Fruit fly (Drosophila melanogaster): ENCODE data around the gene dsh.
A peak's percentile ranks its signal among the peaks of the same experiment; 100 is the strongest.

The dsh gene

DNA sequence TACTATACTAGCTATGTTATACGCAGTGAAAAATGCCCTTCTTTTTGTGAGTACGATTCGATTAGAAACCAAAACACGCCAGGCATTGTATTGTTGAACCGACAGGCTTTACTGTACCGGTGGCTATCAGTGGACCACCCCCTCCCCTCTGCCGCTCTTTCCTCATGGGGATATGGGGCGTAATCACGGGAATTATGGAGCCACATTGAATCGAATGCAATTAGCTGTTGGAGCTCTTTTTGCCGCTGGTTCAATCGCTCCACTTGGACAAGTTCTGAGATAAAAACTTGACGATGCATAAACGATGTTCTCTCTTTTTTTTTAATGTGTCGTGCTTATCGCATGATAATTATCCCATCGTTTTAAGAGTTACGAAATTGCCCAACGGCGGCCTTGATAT is 13.5 kb upstream of the dsh start:
- TF ChIP-seq ttk (optimal IDR thresholded peaks at IDR 0.05) (no peak), h (optimal IDR thresholded peaks at IDR 0.05) (no peak), Sin3A (optimal IDR thresholded peaks at IDR 0.05) (no peak), insv (optimal IDR thresholded peaks at IDR 0.05) (no peak), psq (optimal IDR thresholded peaks at IDR 0.05) (no peak), Myc (optimal IDR thresholded peaks at IDR 0.05) (no peak)

DNA sequence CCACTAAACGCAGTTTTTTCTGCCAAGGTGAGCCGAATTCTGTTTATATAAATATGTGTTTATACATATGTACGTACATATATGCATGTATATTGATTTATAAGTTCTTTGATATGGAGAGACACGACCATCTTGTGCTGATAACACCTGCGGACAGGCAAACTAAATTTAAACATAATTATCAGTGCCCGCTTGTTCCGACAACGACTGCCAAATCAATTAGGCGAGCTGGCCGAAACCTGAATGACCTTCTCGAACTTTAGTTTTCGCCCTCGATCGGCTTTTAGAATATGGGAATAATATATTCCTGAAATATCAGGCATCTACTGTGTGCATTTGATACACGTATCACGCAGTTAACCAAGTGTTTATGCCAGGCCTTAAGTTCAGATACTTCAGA is 12.9 kb upstream of the dsh start:
- TF ChIP-seq psq (optimal IDR thresholded peaks at IDR 0.05) (no peak), Myc (optimal IDR thresholded peaks at IDR 0.05) (no peak), h (optimal IDR thresholded peaks at IDR 0.05) (no peak), ttk (optimal IDR thresholded peaks at IDR 0.05) (no peak)

DNA sequence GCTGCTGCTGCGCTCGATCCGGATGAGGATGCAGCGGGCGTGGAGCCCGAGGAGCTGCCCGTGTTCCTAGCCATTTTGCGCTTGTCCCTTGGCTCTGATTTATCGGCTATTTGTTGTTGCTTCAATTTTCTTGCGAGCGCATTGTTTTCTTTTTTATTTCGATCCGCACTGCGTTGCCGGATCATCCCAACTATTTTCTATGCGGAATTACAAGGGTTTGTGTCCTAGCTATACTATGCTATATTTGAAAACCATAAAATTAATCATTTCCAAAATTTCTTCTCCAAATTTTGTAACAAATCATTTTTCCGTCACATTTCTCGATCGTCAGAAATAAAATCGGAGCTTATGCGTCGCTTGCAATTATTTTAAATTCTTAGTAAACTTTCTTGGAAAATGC is 7.9 kb upstream of the dsh start, which contains the start of the genes GCS1 and CG11756:
TSS of gene GCS1 (minus strand) at position 193 of the 400 bp plus-strand sequence.
TSS of gene CG11756 (plus strand) at position 312 of the 400 bp plus-strand sequence.
- TF ChIP-seq Myc (optimal IDR thresholded peaks at IDR 0.05) (no peak), ttk (optimal IDR thresholded peaks at IDR 0.05) (no peak), insv (optimal IDR thresholded peaks at IDR 0.05) (no peak), psq (optimal IDR thresholded peaks at IDR 0.05) (no peak), h (optimal IDR thresholded peaks at IDR 0.05) (no peak), Sin3A (optimal IDR thresholded peaks at IDR 0.05) (no peak)

DNA sequence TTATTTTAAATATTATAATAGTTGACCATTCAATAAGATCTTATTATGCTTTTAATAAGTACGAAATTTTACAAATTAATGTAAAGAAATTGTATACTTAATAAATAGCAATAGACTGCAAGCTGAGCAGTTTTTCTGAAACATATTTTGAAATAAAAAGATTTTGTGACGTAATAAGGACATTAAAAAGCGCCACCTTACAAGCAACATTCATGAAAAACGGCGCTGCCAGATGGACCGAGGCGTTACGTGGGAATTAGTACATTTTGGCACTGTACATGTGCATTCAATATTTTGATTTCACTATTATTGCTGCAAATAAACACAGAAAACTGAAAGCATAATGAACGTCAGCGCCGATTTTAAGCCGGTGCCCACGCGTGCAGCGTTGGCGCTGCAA is 6.9 kb upstream of the dsh start, which contains the start of gene CG1738:
TSS of gene CG1738 (plus strand) at position 221 of the 400 bp plus-strand sequence.
- TF ChIP-seq h (optimal IDR thresholded peaks at IDR 0.05) (no peak), psq (optimal IDR thresholded peaks at IDR 0.05) (no peak), insv (optimal IDR thresholded peaks at IDR 0.05) (no peak), Myc (optimal IDR thresholded peaks at IDR 0.05) (no peak), Sin3A (optimal IDR thresholded peaks at IDR 0.05) (no peak), ttk (optimal IDR thresholded peaks at IDR 0.05) (no peak)

DNA sequence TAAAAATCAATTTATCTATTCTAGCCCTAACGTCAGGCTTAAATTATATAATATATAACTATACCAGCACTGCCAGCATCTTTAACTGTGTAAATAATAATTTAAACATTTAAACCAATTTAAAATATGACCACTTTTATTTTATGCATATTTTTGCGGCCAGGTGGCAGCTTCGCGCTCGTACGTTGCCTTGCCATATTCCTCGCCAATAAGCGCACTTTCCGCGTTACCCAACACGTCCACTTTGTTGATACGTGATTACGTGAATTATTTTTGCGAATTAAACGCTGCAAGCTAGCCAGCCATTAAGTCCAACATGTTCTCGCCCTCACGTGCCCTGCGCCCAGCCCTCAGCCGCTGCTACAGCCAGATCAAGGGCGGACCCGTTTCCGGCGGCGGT is 5.9 kb upstream of the dsh start, which contains the start of gene NdufV3:
TSS of gene NdufV3 (plus strand) at position 219 of the 400 bp plus-strand sequence.
- TF ChIP-seq Myc (optimal IDR thresholded peaks at IDR 0.05) = no peak
- TF ChIP-seq ttk (optimal IDR thresholded peaks at IDR 0.05) = no peak
- TF ChIP-seq insv (optimal IDR thresholded peaks at IDR 0.05) = no peak
- no peak for TF ChIP-seq h (optimal IDR thresholded peaks at IDR 0.05)
- TF ChIP-seq Sin3A (optimal IDR thresholded peaks at IDR 0.05) = no peak
- no peak for TF ChIP-seq psq (optimal IDR thresholded peaks at IDR 0.05)

dm6 chrX:11350505-11351327 is 5.0 kb upstream of the dsh start, which contains the start of gene CG1737:
Gene CG1737, plus strand, starts transcription at chrX:11350608.
- TF ChIP-seq Myc (optimal IDR thresholded peaks at IDR 0.05) = no peak
- TF ChIP-seq psq (optimal IDR thresholded peaks at IDR 0.05) = no peak
- TF ChIP-seq insv (optimal IDR thresholded peaks at IDR 0.05) = no peak
- no peak for TF ChIP-seq h (optimal IDR thresholded peaks at IDR 0.05)
- no peak for TF ChIP-seq ttk (optimal IDR thresholded peaks at IDR 0.05)
- TF ChIP-seq Sin3A (optimal IDR thresholded peaks at IDR 0.05) = no peak

- TF ChIP-seq psq (optimal IDR thresholded peaks at IDR 0.05) (no peak), Sin3A (optimal IDR thresholded peaks at IDR 0.05) (no peak), ttk (optimal IDR thresholded peaks at IDR 0.05) (no peak), Myc (optimal IDR thresholded peaks at IDR 0.05) (no peak), h (optimal IDR thresholded peaks at IDR 0.05) (no peak), insv (optimal IDR thresholded peaks at IDR 0.05) (no peak)
Observed at dm6 chrX:11351351-11351750, 4.3 kb upstream of the dsh start.

DNA sequence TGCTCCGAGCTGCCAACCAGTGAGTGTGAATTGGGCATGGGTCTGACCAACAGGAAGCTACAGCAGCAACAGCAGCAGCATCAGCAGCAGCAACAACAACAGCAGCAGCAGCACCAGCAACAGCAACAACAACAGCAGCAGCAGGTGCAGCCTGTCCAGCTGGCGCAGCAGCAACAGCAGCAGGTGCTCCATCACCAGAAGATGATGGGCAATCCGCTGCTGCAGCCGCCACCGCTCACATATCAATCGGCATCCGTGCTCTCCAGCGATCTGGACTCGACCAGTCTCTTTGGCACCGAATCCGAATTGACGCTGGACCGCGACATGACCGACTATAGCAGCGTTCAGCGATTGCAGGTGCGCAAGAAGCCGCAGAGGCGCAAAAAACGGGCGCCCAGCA is 967 bp downstream of the dsh start:
- no peak for TF ChIP-seq insv (optimal IDR thresholded peaks at IDR 0.05)
- peak; percentile 64 for TF ChIP-seq ttk (optimal IDR thresholded peaks at IDR 0.05)

- TF ChIP-seq psq (optimal IDR thresholded peaks at IDR 0.05) (no peak), ttk (optimal IDR thresholded peaks at IDR 0.05) (no peak), insv (optimal IDR thresholded peaks at IDR 0.05) (no peak), h (optimal IDR thresholded peaks at IDR 0.05) (no peak), Sin3A (optimal IDR thresholded peaks at IDR 0.05) (no peak), Myc (optimal IDR thresholded peaks at IDR 0.05) (no peak)
Observed at dm6 chrX:11359081-11359481, 3.4 kb downstream of the dsh start, which contains the start of gene Pa1. Gene Pa1, plus strand, starts transcription at chrX:11359236.

DNA sequence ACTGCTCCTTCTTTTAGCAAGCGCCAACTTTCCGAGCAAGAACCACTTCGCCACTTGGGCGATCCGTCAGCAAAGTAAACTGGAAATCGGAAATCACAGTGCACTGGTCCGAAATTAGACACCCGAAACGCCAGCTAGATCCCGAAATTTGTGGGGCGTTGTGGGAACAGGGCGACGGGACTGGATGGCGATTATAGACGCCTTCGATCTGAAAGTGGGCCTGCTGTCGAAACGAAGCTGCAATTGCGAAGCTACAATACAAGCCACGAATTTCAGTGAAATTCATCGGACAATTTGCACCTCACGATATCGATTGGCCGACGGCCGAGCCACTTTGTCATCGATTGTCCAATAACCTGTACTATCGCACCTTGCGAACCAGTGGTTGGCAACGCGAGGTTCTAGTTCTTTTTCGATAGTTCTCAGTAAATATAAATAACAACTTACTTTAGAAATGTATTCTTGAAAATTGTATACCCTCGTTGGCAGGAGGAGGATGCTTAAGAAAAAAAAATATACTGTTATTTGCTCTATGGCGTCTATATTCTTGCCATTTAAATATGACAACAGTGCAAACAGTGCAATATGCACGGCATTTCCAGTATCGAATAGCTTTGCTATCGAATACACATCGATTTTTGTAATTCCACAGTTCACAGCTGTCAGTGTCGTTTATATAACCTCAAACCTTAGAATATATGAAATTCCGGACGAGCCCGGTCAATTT is 12.3 kb downstream of the dsh start, which contains the start of the genes hop and Tim8:
TSS of gene hop (minus strand) at position 316 of the 727 bp plus-strand sequence.
TSS of gene Tim8 (plus strand) at position 663 of the 727 bp plus-strand sequence.
- TF ChIP-seq h (optimal IDR thresholded peaks at IDR 0.05) (no peak), Sin3A (optimal IDR thresholded peaks at IDR 0.05) (no peak), ttk (optimal IDR thresholded peaks at IDR 0.05) (no peak), psq (optimal IDR thresholded peaks at IDR 0.05) (peak; percentile 90), insv (optimal IDR thresholded peaks at IDR 0.05) (no peak), Myc (optimal IDR thresholded peaks at IDR 0.05) (no peak)

DNA sequence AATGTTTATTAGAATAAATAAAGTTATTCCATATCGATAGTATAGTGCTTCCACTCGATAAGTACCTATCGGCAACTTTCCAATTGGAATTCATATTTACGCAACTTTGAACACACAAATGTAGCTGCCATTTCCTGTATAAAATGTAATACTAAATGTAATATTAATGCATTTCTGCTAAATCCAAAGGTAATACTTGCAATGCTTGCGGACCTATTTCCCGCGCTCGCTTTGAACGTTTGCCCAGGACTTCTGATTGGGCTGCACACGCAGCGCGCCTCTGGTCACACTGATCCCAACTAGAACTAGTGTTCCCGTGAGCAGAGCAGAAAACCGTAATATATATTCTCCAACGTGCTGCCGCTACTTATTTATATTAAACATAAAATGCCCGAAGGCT is 13.7 kb downstream of the dsh start, which contains the start of gene dlg1:
TSS of gene dlg1 (plus strand) at position 292 of the 400 bp plus-strand sequence.
- TF ChIP-seq h (optimal IDR thresholded peaks at IDR 0.05) (no peak), insv (optimal IDR thresholded peaks at IDR 0.05) (peak; percentile 86), psq (optimal IDR thresholded peaks at IDR 0.05) (peak; percentile 53)

DNA sequence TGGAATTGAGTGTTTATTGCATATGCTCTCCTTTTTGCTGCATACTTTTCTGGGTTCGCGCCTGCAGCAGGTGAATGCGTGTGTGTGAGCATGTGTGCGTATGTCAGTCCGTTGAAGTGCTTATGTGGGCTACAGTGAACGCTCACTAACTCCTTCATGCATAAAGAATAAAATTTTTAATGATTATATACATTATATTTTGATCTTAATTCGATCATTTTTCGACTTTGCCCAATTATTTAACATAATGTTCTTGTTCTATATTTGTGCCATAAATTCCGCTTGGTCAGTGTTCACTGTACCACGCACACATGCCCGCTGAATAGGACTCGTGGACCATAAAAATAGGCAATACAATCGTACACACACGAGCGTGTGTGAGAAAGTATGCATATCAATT is 15.1 kb downstream of the dsh start:
- TF ChIP-seq Myc (optimal IDR thresholded peaks at IDR 0.05) (no peak), insv (optimal IDR thresholded peaks at IDR 0.05) (no peak), Sin3A (optimal IDR thresholded peaks at IDR 0.05) (no peak), ttk (optimal IDR thresholded peaks at IDR 0.05) (no peak), h (optimal IDR thresholded peaks at IDR 0.05) (no peak), psq (optimal IDR thresholded peaks at IDR 0.05) (no peak)
